Worm (Caenorhabditis elegans) whole organism, dauer: ENCODE measurements around the gene fbxa-45.

Source experiments
- unc-62 ChIP-seq: sonication (generic microtip); optimal IDR thresholded peaks from 2 replicates; lab custom pipeline; 2017; ENCODE audit warnings: missing biosample characterization, missing genetic modification reagents, missing genetic modification characterization

fbxa-45 gene

ce11 chrV:16884744-16885143 lies 14.5 kb downstream of the fbxa-45 start, which contains the start of gene F09C6.13:
F09C6.13 (plus strand) TSS chrV:16885044.
- no peak for TF ChIP-seq unc-62 (GFP tag; lab: Kevin White, UChicago)

- no peak for TF ChIP-seq unc-62 (GFP tag; lab: Kevin White, UChicago)
Observed at ce11 chrV:16882260-16882918, 16.9 kb downstream of the fbxa-45 start, which contains the start of the genes F09C6.11 and F09C6.12. F09C6.11 (minus strand) TSS chrV:16882310. F09C6.12 (plus strand) TSS chrV:16882868.

- TF ChIP-seq unc-62 (GFP tag; lab: Kevin White, UChicago), result no peak
Observed at ce11 chrV:16880679-16881078, 18.6 kb downstream of the fbxa-45 start, which contains the start of gene F09C6.14. F09C6.14 (plus strand) TSS chrV:16880979.

ce11 chrV:16880054-16880453 lies 19.2 kb downstream of the fbxa-45 start, which contains the start of gene F09C6.3:
F09C6.3 (minus strand) TSS chrV:16880154.
- TF ChIP-seq unc-62 (GFP tag; lab: Kevin White, UChicago), result no peak

- no peak for TF ChIP-seq unc-62 (GFP tag; lab: Kevin White, UChicago)
Observed at ce11 chrV:16879532-16879931, 19.7 kb downstream of the fbxa-45 start.

- TF ChIP-seq unc-62 (GFP tag; lab: Kevin White, UChicago), result no peak
Observed at ce11 chrV:16874966-16875365, 24.3 kb downstream of the fbxa-45 start, which contains the start of gene F49A5.10. F49A5.10 (plus strand) TSS chrV:16875266.

- TF ChIP-seq unc-62 (GFP tag; lab: Kevin White, UChicago), result no peak
Observed at ce11 chrV:16873642-16874041, 25.6 kb downstream of the fbxa-45 start, which contains the start of gene srw-23. srw-23 (plus strand) TSS chrV:16873942.

ce11 chrV:16871387-16871786 lies 27.9 kb downstream of the fbxa-45 start, which contains the start of gene thn-4:
thn-4 (minus strand) TSS chrV:16871487.
- no peak for TF ChIP-seq unc-62 (GFP tag; lab: Kevin White, UChicago)

ce11 chrV:16869740-16870139 lies 29.5 kb downstream of the fbxa-45 start, which contains the start of gene clec-33:
clec-33 (minus strand) TSS chrV:16869840.
- no peak for TF ChIP-seq unc-62 (GFP tag; lab: Kevin White, UChicago)

ce11 chrV:16865404-16865803 lies 33.9 kb downstream of the fbxa-45 start, which contains the start of gene clec-28:
clec-28 (plus strand) TSS chrV:16865704.
- TF ChIP-seq unc-62 (GFP tag; lab: Kevin White, UChicago), result no peak

- no peak for TF ChIP-seq unc-62 (GFP tag; lab: Kevin White, UChicago)
Observed at ce11 chrV:16861719-16862118, 37.5 kb downstream of the fbxa-45 start, which contains the start of the genes clec-32 and clec-24. clec-32 (minus strand) TSS chrV:16861819. clec-24 (plus strand) TSS chrV:16862012.

ce11 chrV:16857977-16858479 lies 41.2 kb downstream of the fbxa-45 start, which contains the start of the genes clec-31 and clec-22:
clec-31 (minus strand) TSS chrV:16858077.
clec-22 (plus strand) TSS chrV:16858429.
- TF ChIP-seq unc-62 (GFP tag; lab: Kevin White, UChicago), result no peak

- TF ChIP-seq unc-62 (GFP tag; lab: Kevin White, UChicago), result no peak
Observed at ce11 chrV:16853956-16854683, 45.1 kb downstream of the fbxa-45 start, which contains the start of the genes clec-35 and clec-27. clec-35 (minus strand) TSS chrV:16854056. clec-27 (plus strand) TSS chrV:16854633.

- TF ChIP-seq unc-62 (GFP tag; lab: Kevin White, UChicago), result no peak
Observed at ce11 chrV:16852002-16852401, 47.3 kb downstream of the fbxa-45 start, which contains the start of gene clec-37. clec-37 (minus strand) TSS chrV:16852102.

- TF ChIP-seq unc-62 (GFP tag; lab: Kevin White, UChicago), result no peak
Observed at ce11 chrV:16848498-16848897, 50.8 kb downstream of the fbxa-45 start, which contains the start of the genes clec-36 and clec-26. clec-36 (minus strand) TSS chrV:16848598. clec-26 (plus strand) TSS chrV:16848611.
